Worm (Caenorhabditis elegans): Measurements from ENCODE around the gene R08D7.5.
"Not testable (repeated sequence)": the region's sequence is repeated elsewhere in the genome, so short reads cannot be mapped to it uniquely, and the experiment has no call there.

R08D7.5 gene

ce11 chrIII:8996686-8997085 is 22.8 kb downstream of the R08D7.5 start, which contains the start of gene skat-1:
Gene skat-1 (minus strand): TSS chrIII:8996786.
- no peak for TF ChIP-seq unc-62 (GFP tag; optimal IDR thresholded peaks at IDR 0.05)

- TF ChIP-seq unc-62 (GFP tag; optimal IDR thresholded peaks at IDR 0.05), result no peak
Measured at ce11 chrIII:8997821-8998220, 23.9 kb downstream of the R08D7.5 start.

ce11 chrIII:8998884-8999283 is 25.0 kb downstream of the R08D7.5 start:
- no peak for TF ChIP-seq unc-62 (GFP tag; optimal IDR thresholded peaks at IDR 0.05)

ce11 chrIII:8999508-8999907 is 25.6 kb downstream of the R08D7.5 start, which contains the start of gene F59B2.3:
Gene F59B2.3 (minus strand): TSS chrIII:8999766.
- TF ChIP-seq unc-62 (GFP tag; optimal IDR thresholded peaks at IDR 0.05), result no peak

- no peak for TF ChIP-seq unc-62 (GFP tag; optimal IDR thresholded peaks at IDR 0.05)
Measured at ce11 chrIII:9001491-9001890, 27.6 kb downstream of the R08D7.5 start.

ce11 chrIII:9001899-9002298 is 28.0 kb downstream of the R08D7.5 start, which contains the start of gene rpn-6.2:
Gene rpn-6.2 (minus strand): TSS chrIII:9001999.
- no peak for TF ChIP-seq unc-62 (GFP tag; optimal IDR thresholded peaks at IDR 0.05)

- TF ChIP-seq unc-62 (GFP tag; optimal IDR thresholded peaks at IDR 0.05), result no peak
Measured at ce11 chrIII:9002545-9002944, 28.6 kb downstream of the R08D7.5 start, which contains the start of the genes F59B2.15 and zif-1. Gene F59B2.15 (minus strand): TSS chrIII:9002645. Gene zif-1 (plus strand): TSS chrIII:9002779.

- TF ChIP-seq unc-62 (GFP tag; optimal IDR thresholded peaks at IDR 0.05), result no peak
Measured at ce11 chrIII:9004658-9005057, 30.7 kb downstream of the R08D7.5 start.

- not testable (repeated sequence) for TF ChIP-seq unc-62 (GFP tag; optimal IDR thresholded peaks at IDR 0.05)
Measured at ce11 chrIII:9005905-9006372, 32.0 kb downstream of the R08D7.5 start, which contains the start of gene rab-6.1. Gene rab-6.1 (minus strand): TSS chrIII:9005955.

- no peak for TF ChIP-seq unc-62 (GFP tag; optimal IDR thresholded peaks at IDR 0.05)
Measured at ce11 chrIII:9007183-9007582, 33.3 kb downstream of the R08D7.5 start.

ce11 chrIII:9010047-9010446 is 36.1 kb downstream of the R08D7.5 start, which contains the start of gene F59B2.8:
Gene F59B2.8 (minus strand): TSS chrIII:9010197.
- no peak for TF ChIP-seq unc-62 (GFP tag; optimal IDR thresholded peaks at IDR 0.05)

ce11 chrIII:9012309-9012708 is 38.4 kb downstream of the R08D7.5 start, which contains the start of gene F59B2.9:
Gene F59B2.9 (minus strand): TSS chrIII:9012409.
- TF ChIP-seq unc-62 (GFP tag; optimal IDR thresholded peaks at IDR 0.05), result no peak

ce11 chrIII:9017181-9017651 is 43.3 kb downstream of the R08D7.5 start, which contains the start of gene F59B2.12:
Gene F59B2.12 (plus strand): TSS chrIII:9017601.
- TF ChIP-seq unc-62 (GFP tag; optimal IDR thresholded peaks at IDR 0.05), result no peak

ce11 chrIII:9022535-9022934 is 48.6 kb downstream of the R08D7.5 start, which contains the start of gene F59B2.14:
Gene F59B2.14 (minus strand): TSS chrIII:9022635.
- no peak for TF ChIP-seq unc-62 (GFP tag; optimal IDR thresholded peaks at IDR 0.05)

- no peak for TF ChIP-seq unc-62 (GFP tag; optimal IDR thresholded peaks at IDR 0.05)
Measured at ce11 chrIII:9023601-9024000, 49.7 kb downstream of the R08D7.5 start.

All from whole organism, dauer.